Fruit fly (Drosophila melanogaster) whole organism, prepupa: ENCODE data around the gene CG10338.
A peak's percentile ranks its signal among the peaks of the same experiment; 100 is the strongest.

Experiments used
- Blimp-1 ChIP-seq: fragments of 200-800 bp; sonication (Bioruptor generic); optimal IDR thresholded peaks from 3 replicates; lab custom pipeline; 2017; ENCODE audit warnings: missing biosample characterization, missing genetic modification characterization, mild to moderate bottlenecking, moderate library complexity, missing genetic modification reagents
- CG10631 ChIP-seq: fragments of 200-800 bp; sonication (Bioruptor generic); optimal IDR thresholded peaks from 2 replicates; lab custom pipeline; 2016; ENCODE audit warnings: missing biosample characterization, missing genetic modification characterization
- CG10669 ChIP-seq: fragments of 200-800 bp; sonication (Bioruptor generic); optimal IDR thresholded peaks from 3 replicates; lab custom pipeline; 2018; ENCODE audit warnings: missing biosample characterization, mild to moderate bottlenecking, missing genetic modification characterization, moderate library complexity
- CG11902 ChIP-seq: fragments of 200-800 bp; sonication (Bioruptor generic); optimal IDR thresholded peaks from 3 replicates; lab custom pipeline; 2016; ENCODE audit warnings: missing biosample characterization, missing genetic modification characterization
- CG15336 ChIP-seq: fragments of 200-800 bp; sonication (Bioruptor generic); IDR thresholded peaks from 2 replicates; pipeline ENCODE4 v1.3.6; 2022; ENCODE audit warnings: missing biosample characterization, missing genetic modification characterization
- CG1621 ChIP-seq: fragments of 200-800 bp; sonication (Bioruptor generic); optimal IDR thresholded peaks from 3 replicates; lab custom pipeline; 2018; ENCODE audit warnings: missing biosample characterization, mild to moderate bottlenecking, missing genetic modification characterization
- CG3032 ChIP-seq: fragments of 200-800 bp; optimal IDR thresholded peaks from 2 replicates; lab custom pipeline; 2019; ENCODE audit warnings: missing biosample characterization, mild to moderate bottlenecking, missing genetic modification characterization, moderate library complexity
- CG31627 ChIP-seq: fragments of 200-800 bp; sonication (Bioruptor generic); optimal IDR thresholded peaks from 3 replicates; lab custom pipeline; 2016; ENCODE audit warnings: missing biosample characterization, missing genetic modification characterization
- CG3919 ChIP-seq: fragments of 200-800 bp; sonication (Bioruptor generic); optimal IDR thresholded peaks from 3 replicates; lab custom pipeline; 2016; ENCODE audit warnings: missing biosample characterization, missing genetic modification characterization
- CG6276 ChIP-seq: fragments of 200-800 bp; sonication (Bioruptor generic); optimal IDR thresholded peaks from 2 replicates; lab custom pipeline; 2017; ENCODE audit warnings: missing biosample characterization, mild to moderate bottlenecking, missing genetic modification characterization
- CG6854 ChIP-seq: fragments of 200-800 bp; sonication (Bioruptor generic); optimal IDR thresholded peaks from 2 replicates; lab custom pipeline; 2017; ENCODE audit warnings: missing biosample characterization, mild to moderate bottlenecking, missing genetic modification characterization
- CG8119 ChIP-seq: fragments of 200-800 bp; sonication (Bioruptor generic); IDR thresholded peaks from 3 replicates; pipeline ENCODE4 v1.3.6; 2022; ENCODE audit warnings: missing biosample characterization, missing genetic modification characterization
- CG8319 ChIP-seq: fragments of 200-800 bp; sonication (Bioruptor generic); optimal IDR thresholded peaks from 3 replicates; lab custom pipeline; 2016; ENCODE audit warnings: missing biosample characterization, missing genetic modification characterization
- Eip78C ChIP-seq: fragments of 200-800 bp; sonication (Bioruptor generic); peaks from one replicate; lab custom pipeline; 2016; ENCODE audit warnings: missing biosample characterization, missing genetic modification characterization
- Ets21C ChIP-seq: fragments of 200-800 bp; sonication (Bioruptor generic); optimal IDR thresholded peaks from 3 replicates; lab custom pipeline; 2016; ENCODE audit warnings: missing biosample characterization, missing genetic modification characterization
- Ets96B ChIP-seq: fragments of 200-800 bp; optimal IDR thresholded peaks from 2 replicates; lab custom pipeline; 2019; ENCODE audit warnings: missing biosample characterization, mild to moderate bottlenecking, missing genetic modification characterization, moderate library complexity
- Gug ChIP-seq: fragments of 200-800 bp; sonication (Bioruptor generic); IDR thresholded peaks from 2 replicates; pipeline ENCODE4 v1.3.6; 2022; ENCODE audit warnings: missing biosample characterization, missing genetic modification characterization
- Hr39 ChIP-seq: fragments of 200-800 bp; sonication (Bioruptor generic); optimal IDR thresholded peaks from 2 replicates; lab custom pipeline; 2016; ENCODE audit warnings: missing biosample characterization, missing genetic modification characterization
- Hr4 ChIP-seq: fragments of 200-800 bp; sonication (Bioruptor generic); optimal IDR thresholded peaks from 3 replicates; lab custom pipeline; 2016; ENCODE audit warnings: missing biosample characterization, missing genetic modification characterization
- Lpt ChIP-seq: fragments of 200-800 bp; sonication (Bioruptor generic); optimal IDR thresholded peaks from 3 replicates; lab custom pipeline; 2016; ENCODE audit warnings: missing biosample characterization, missing genetic modification characterization
- Met ChIP-seq: fragments of 200-800 bp; sonication (Bioruptor generic); optimal IDR thresholded peaks from 3 replicates; lab custom pipeline; 2016; ENCODE audit warnings: missing biosample characterization, missing genetic modification characterization
- OdsH ChIP-seq: fragments of 200-800 bp; sonication (Bioruptor generic); optimal IDR thresholded peaks from 3 replicates; lab custom pipeline; 2016; ENCODE audit warnings: missing biosample characterization, missing genetic modification characterization
- Smox ChIP-seq: fragments of 200-800 bp; sonication (Bioruptor generic); optimal IDR thresholded peaks from 3 replicates; lab custom pipeline; 2016; ENCODE audit warnings: missing biosample characterization, missing genetic modification characterization
- Sox15 ChIP-seq: fragments of 200-800 bp; sonication (Bioruptor generic); optimal IDR thresholded peaks from 3 replicates; lab custom pipeline; 2016; ENCODE audit warnings: missing biosample characterization, missing genetic modification characterization
- achi ChIP-seq: fragments of 200-800 bp; sonication (Bioruptor generic); optimal IDR thresholded peaks from 3 replicates; lab custom pipeline; 2016; ENCODE audit warnings: missing biosample characterization, missing genetic modification characterization
- acj6 ChIP-seq: fragments of 200-800 bp; sonication (Bioruptor generic); optimal IDR thresholded peaks from 3 replicates; lab custom pipeline; 2016; ENCODE audit warnings: missing biosample characterization, missing genetic modification characterization
- cyc ChIP-seq: fragments of 200-800 bp; sonication (Bioruptor generic); optimal IDR thresholded peaks from 3 replicates; lab custom pipeline; 2016; ENCODE audit warnings: missing biosample characterization, missing genetic modification characterization
- dac ChIP-seq: fragments of 200-800 bp; sonication (Bioruptor generic); optimal IDR thresholded peaks from 2 replicates; lab custom pipeline; 2017; ENCODE audit warnings: missing biosample characterization, mild to moderate bottlenecking, missing genetic modification characterization
- esn ChIP-seq: fragments of 200-800 bp; sonication (Bioruptor generic); optimal IDR thresholded peaks from 2 replicates; lab custom pipeline; 2016; ENCODE audit warnings: missing biosample characterization, mild to moderate bottlenecking, missing genetic modification characterization, moderate library complexity
- fkh ChIP-seq: fragments of 200-800 bp; sonication (Bioruptor generic); optimal IDR thresholded peaks from 3 replicates; lab custom pipeline; 2017; ENCODE audit warnings: missing biosample characterization, mild to moderate bottlenecking, missing genetic modification characterization, moderate library complexity
- lz ChIP-seq: fragments of 200-800 bp; sonication (Bioruptor generic); optimal IDR thresholded peaks from 3 replicates; lab custom pipeline; 2016; ENCODE audit warnings: missing biosample characterization, missing genetic modification characterization
- salr ChIP-seq, 2 experiments: fragments of 200-800 bp; sonication (Bioruptor generic); optimal IDR thresholded peaks; 3 replicates each; lab custom pipeline; 2016 to 2018; ENCODE audit warnings: missing biosample characterization in 2 of 2, missing genetic modification characterization in 2 of 2, mild to moderate bottlenecking in 1 of 2
- spab ChIP-seq: fragments of 200-800 bp; sonication (Bioruptor generic); optimal IDR thresholded peaks from 2 replicates; lab custom pipeline; 2017; ENCODE audit warnings: missing biosample characterization, mild to moderate bottlenecking, missing genetic modification characterization, missing genetic modification reagents
- ss ChIP-seq, 2 experiments: fragments of 200-800 bp; sonication (Bioruptor generic); optimal IDR thresholded peaks; 2 replicates in 1 of 2; 3 replicates in 1 of 2; lab custom pipeline; 2017 to 2018; ENCODE audit warnings: mild to moderate bottlenecking in 2 of 2, missing biosample characterization in 2 of 2, missing genetic modification characterization in 2 of 2, moderate library complexity in 1 of 2
- svp ChIP-seq: fragments of 200-800 bp; sonication (Bioruptor generic); peaks from one replicate; lab custom pipeline; 2016; ENCODE audit warnings: missing biosample characterization, missing genetic modification characterization
- vri ChIP-seq: fragments of 200-800 bp; sonication (Bioruptor generic); optimal IDR thresholded peaks from 3 replicates; lab custom pipeline; 2016; ENCODE audit warnings: missing biosample characterization, mild to moderate bottlenecking, missing genetic modification characterization

The CG10338 gene

DNA sequence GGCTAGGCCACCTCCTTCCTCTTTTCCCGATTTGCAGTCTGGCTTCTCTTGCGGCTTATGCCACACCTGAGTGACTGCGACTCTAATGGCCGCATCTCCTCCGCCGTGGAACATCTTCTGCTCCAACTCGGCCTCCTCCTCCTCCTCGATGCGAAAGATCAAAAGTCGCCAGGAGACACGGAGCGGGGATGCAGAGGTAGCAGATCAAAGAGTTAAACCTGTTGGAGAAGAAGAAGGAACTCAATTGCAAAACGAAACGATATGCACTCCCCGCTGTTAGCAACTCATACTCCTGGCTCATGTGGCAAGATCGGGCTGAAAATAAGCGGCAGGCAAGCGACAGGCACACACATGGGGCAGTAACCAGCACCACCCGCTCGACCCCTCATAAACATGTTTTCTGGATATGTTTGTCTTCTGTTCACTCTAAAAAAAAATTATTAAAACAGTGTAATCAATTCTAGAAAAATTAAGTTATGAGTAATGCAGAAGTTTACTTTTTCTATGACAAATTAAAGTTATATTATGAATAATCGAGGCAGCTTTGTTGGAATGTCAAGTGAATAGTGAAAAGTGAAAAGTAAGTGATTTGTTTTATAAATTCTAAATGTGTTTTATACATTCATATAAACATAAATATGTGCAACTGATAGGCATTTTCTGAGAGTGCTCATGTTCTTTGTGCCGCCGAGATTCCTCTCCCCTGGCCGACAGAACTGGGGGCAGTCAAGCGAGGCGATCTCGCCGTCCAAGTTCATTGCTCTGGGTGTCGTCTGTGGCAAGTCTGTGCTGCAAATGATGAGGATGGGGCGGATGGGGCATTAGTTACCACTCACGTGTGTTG is 30.5 kb upstream of the CG10338 start (continued):
- TF ChIP-seq Ets21C (GFP tag; lab: Kevin White, UChicago) (peak; percentile 72), CG6276 (GFP tag; lab: Kevin White, UChicago) (peak; percentile 72), dac (GFP tag; lab: Kevin White, UChicago) (peak; percentile 5), CG15336 (peak; percentile 76), Lpt (peak; percentile 76), CG11902 (GFP tag; lab: Kevin White, UChicago) (no peak), Hr4 (GFP tag; lab: Kevin White, UChicago) (peak; percentile 50), Blimp-1 (peak; percentile 65), CG8119 (GFP tag; lab: Robert Waterston, UW) (peak; percentile 70), Gug (GFP tag; lab: Robert Waterston, UW) (peak; percentile 35; the same call in 1 of the 2 replicates)
- TF ChIP-seq, all 60 proteins: peak for 54

DNA sequence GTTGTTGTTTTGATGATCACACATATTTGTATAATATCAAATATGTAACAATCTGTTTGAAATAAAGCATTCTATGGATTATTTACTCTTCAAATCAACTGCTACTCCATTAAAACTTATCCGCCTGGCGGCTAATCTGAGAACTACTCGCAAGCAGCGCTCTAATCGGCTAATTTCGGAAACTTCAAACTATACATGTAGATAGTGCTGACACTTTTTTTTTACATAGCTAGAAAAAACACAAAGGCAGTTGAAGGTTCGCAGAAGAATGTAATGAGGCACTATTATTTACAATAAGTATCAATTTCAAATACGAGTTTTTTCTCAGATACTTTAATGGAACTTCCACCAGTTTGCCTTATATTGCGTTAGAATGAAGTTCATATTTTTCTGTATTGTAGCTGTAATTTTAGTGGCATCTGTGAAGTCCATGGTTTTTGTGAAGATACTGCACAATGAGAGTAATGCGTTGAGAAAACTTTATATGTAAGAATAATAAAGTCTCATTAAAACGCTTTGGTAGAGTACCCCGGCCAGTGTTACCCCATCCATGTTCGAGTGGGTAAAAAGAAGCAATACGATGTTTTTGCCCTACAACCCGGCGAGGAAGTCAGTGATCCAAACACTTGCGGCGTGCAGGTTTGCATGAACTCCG is 29.4 kb upstream of the CG10338 start:
- TF ChIP-seq CG10669 (peak; percentile 3), Hr4 (GFP tag; lab: Kevin White, UChicago) (peak; percentile 20), Smox (GFP tag; lab: Kevin White, UChicago) (no peak), Ets21C (GFP tag; lab: Kevin White, UChicago) (peak; percentile 16), svp (GFP tag; lab: Kevin White, UChicago) (peak; percentile 41), OdsH (GFP tag; lab: Kevin White, UChicago) (peak; percentile 50), cyc (peak; percentile 68), Eip78C (GFP tag; lab: Kevin White, UChicago) (peak; percentile 64), CG6854 (GFP tag; lab: Kevin White, UChicago) (no peak), CG3919 (GFP tag; lab: Kevin White, UChicago) (peak; percentile 67), CG10631 (GFP tag; lab: Kevin White, UChicago) (peak; percentile 28), esn (GFP tag; lab: Kevin White, UChicago) (no peak), Hr39 (peak; percentile 35), fkh (peak; percentile 83), CG31627 (GFP tag; lab: Kevin White, UChicago) (peak; percentile 54), salr (GFP tag; optimal IDR thresholded peaks at IDR 0.05; lab: Kevin White, UChicago) (peak in 1 of 2 experiments; percentile 45), lz (GFP tag; lab: Kevin White, UChicago) (peak; percentile 44), ss (GFP tag; optimal IDR thresholded peaks at IDR 0.05; lab: Kevin White, UChicago) (no peak)

DNA sequence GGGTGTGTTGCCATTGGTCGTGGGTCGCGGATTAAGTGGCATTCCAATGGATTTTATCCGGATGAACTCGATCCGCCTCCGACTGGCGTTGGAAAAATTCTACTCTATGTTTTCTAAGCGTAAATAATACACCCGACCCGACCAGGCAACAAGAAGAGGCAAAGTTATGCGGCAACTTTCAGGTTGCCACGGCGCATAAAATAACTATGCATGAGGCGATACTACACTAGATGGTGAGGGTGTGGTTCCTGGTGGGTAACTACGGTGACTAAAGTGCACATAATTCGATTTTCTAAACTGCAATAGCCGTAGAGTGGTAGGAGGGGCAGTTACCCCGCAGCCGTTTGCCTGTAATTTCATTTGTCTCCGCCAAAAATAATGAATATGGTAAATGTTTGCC is 24.3 kb upstream of the CG10338 start, which contains the start of gene CG43338:
TSS of gene CG43338 (minus strand) at position 101 of the 400 bp plus-strand sequence.
- TF ChIP-seq achi (no peak), CG3032 (no peak), Met (GFP tag; lab: Kevin White, UChicago) (no peak), Sox15 (no peak), lz (GFP tag; lab: Kevin White, UChicago) (no peak)

DNA sequence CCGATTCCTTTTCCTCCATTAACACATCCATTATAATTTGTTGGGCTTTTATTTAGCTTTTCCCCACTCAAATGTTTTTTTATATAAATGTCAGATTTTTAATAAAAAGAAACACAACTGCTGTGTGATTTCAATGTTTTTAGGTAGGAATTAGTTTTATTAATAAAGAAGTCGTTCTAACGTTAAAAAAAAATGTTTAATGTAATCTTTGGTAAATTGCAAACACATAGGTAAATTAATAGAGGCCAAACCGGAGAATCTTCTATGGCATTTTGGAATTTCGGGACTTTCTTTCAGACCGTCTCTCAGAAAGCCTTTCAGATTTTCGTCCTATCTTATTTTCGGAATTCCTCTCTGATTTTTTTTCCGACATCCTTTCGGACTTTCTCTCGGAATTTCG is 22.3 kb upstream of the CG10338 start, which contains the start of gene CG43339:
TSS of gene CG43339 (minus strand) at position 101 of the 400 bp plus-strand sequence.
- no peak for TF ChIP-seq Hr39
- TF ChIP-seq Ets96B (tag; lab: Kevin White, UChicago) = no peak
- no peak for TF ChIP-seq achi
- no peak for TF ChIP-seq CG8319
- TF ChIP-seq acj6 (GFP tag; lab: Kevin White, UChicago) = no peak
- TF ChIP-seq CG6854 (GFP tag; lab: Kevin White, UChicago) = no peak
- TF ChIP-seq Gug (GFP tag; lab: Robert Waterston, UW) = no peak
- TF ChIP-seq Lpt = no peak
- no peak for TF ChIP-seq lz (GFP tag; lab: Kevin White, UChicago)
- TF ChIP-seq CG1621 (tag; lab: Kevin White, UChicago) = no peak
- no peak for TF ChIP-seq ss (GFP tag; optimal IDR thresholded peaks at IDR 0.05; lab: Kevin White, UChicago)
- no peak for TF ChIP-seq Hr4 (GFP tag; lab: Kevin White, UChicago)
- TF ChIP-seq svp (GFP tag; lab: Kevin White, UChicago) = no peak
- TF ChIP-seq Met (GFP tag; lab: Kevin White, UChicago) = no peak
- TF ChIP-seq vri = no peak
- no peak for TF ChIP-seq Eip78C (GFP tag; lab: Kevin White, UChicago)
- no peak for TF ChIP-seq spab
- no peak for TF ChIP-seq esn (GFP tag; lab: Kevin White, UChicago)
- TF ChIP-seq, all 60 proteins: peak for 0
